Fruit fly (Drosophila melanogaster): ENCODE data around the gene CG13086.

DNA sequence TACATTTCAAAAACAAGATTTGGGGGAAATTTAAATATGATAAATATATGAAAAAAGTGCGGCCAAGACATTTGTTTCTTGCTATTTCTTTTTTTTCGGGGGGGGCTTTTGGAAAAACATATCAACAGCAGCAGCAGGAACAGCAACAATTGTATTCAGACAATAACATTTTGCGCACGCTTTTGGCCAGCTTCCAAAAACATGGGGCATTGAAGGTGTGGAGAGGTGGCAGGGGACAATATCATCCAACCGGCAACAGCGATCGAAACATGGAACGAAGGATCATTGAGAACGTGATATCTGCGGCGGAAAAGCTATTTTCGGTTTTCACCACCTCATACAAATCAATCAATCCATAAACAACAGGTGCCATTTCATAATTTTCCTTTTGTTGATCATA, 37.7 kb downstream of the CG13086 start:
- TF ChIP-seq CG4496 (GFP tag; IDR thresholded peaks at IDR 0.05) (no peak), CG12605 (GFP tag; IDR thresholded peaks at IDR 0.05) (no peak), CG17806 (tag; optimal IDR thresholded peaks at IDR 0.05) (no peak), Ets98B (GFP tag; IDR thresholded peaks at IDR 0.05) (no peak), EcR (GFP tag; optimal IDR thresholded peaks at IDR 0.05) (no peak), CG8301 (tag; optimal IDR thresholded peaks at IDR 0.05) (no peak), CG9948 (tag; optimal IDR thresholded peaks at IDR 0.05) (no peak), CG34367 (tag; optimal IDR thresholded peaks at IDR 0.05) (no peak), rn (GFP tag; IDR thresholded peaks at IDR 0.05) (no peak), CG15710 (tag; optimal IDR thresholded peaks at IDR 0.05) (no peak), CG13204 (GFP tag; optimal IDR thresholded peaks at IDR 0.05) (no peak)
